Worm (Caenorhabditis elegans) whole organism, late embryonic: Measurements from ENCODE around the gene cpf-2.
A peak's percentile ranks its signal among the peaks of the same experiment; 100 is the strongest.
"Not testable (repeated sequence)": the region's sequence is repeated elsewhere in the genome, so short reads cannot be mapped to it uniquely, and the experiment has no call there.

Experiments used
- C08G9.2 ChIP-seq: sonication (generic microtip); optimal IDR thresholded peaks from 2 replicates; lab custom pipeline; 2016; ENCODE audit warnings: mild to moderate bottlenecking, missing genetic modification characterization, moderate library complexity, missing compliant biosample characterization
- F13H6.1 ChIP-seq: sonication (generic microtip); optimal IDR thresholded peaks from 2 replicates; lab custom pipeline; 2016; ENCODE audit warnings: missing genetic modification characterization, missing compliant biosample characterization
- K02D7.2 ChIP-seq: sonication (generic microtip); optimal IDR thresholded peaks from 2 replicates; lab custom pipeline; 2017; ENCODE audit warnings: mild to moderate bottlenecking, missing genetic modification characterization, missing compliant biosample characterization
- Y22D7AL.16 ChIP-seq: sonication (generic microtip); optimal IDR thresholded peaks from 2 replicates; lab custom pipeline; 2016; ENCODE audit warnings: missing genetic modification characterization, missing compliant biosample characterization
- ama-1 ChIP-seq: fragments of 150-350 bp; optimal IDR thresholded peaks from 2 replicates; lab custom pipeline; 2014
- ceh-18 ChIP-seq: sonication (generic microtip); optimal IDR thresholded peaks from 2 replicates; lab custom pipeline; 2016; ENCODE audit warnings: missing genetic modification characterization, missing compliant biosample characterization
- ceh-2 ChIP-seq: sonication (generic microtip); optimal IDR thresholded peaks from 2 replicates; lab custom pipeline; 2016; ENCODE audit warnings: missing genotype, missing genetic modification characterization, missing compliant biosample characterization
- ceh-24 ChIP-seq: sonication (generic microtip); optimal IDR thresholded peaks from 2 replicates; lab custom pipeline; 2016; ENCODE audit warnings: mild to moderate bottlenecking, missing genetic modification characterization, missing compliant biosample characterization
- ceh-30 ChIP-seq: fragments of 150-350 bp; optimal IDR thresholded peaks from 2 replicates; lab custom pipeline; 2014; ENCODE audit warnings: missing biosample characterization, missing genetic modification characterization
- ceh-34 ChIP-seq: sonication (generic microtip); optimal IDR thresholded peaks from 2 replicates; lab custom pipeline; 2016; ENCODE audit warnings: mild to moderate bottlenecking, missing genetic modification characterization, missing compliant biosample characterization
- ceh-45 ChIP-seq: fragments of 200-800 bp; sonication (Bioruptor generic); IDR thresholded peaks from 2 replicates; pipeline ENCODE4 v1.3.6; 2022; ENCODE audit warnings: missing genetic modification reagents, missing genetic modification characterization, missing compliant biosample characterization
- ceh-48 ChIP-seq: sonication (generic microtip); optimal IDR thresholded peaks from 2 replicates; lab custom pipeline; 2016; ENCODE audit warnings: missing genetic modification characterization, inconsistent platforms, missing compliant biosample characterization
- dve-1 ChIP-seq: sonication (generic microtip); optimal IDR thresholded peaks from 2 replicates; lab custom pipeline; 2017; ENCODE audit warnings: antibody characterized with exemption, mild to moderate bottlenecking, missing genetic modification characterization, missing compliant biosample characterization
- elt-2 ChIP-seq: sonication (generic microtip); optimal IDR thresholded peaks from 2 replicates; lab custom pipeline; 2016; ENCODE audit warnings: missing genetic modification reagents, missing genetic modification characterization, missing compliant biosample characterization
- eyg-1 ChIP-seq: sonication (generic microtip); optimal IDR thresholded peaks from 2 replicates; lab custom pipeline; 2016; ENCODE audit warnings: missing genotype, missing genetic modification characterization, missing compliant biosample characterization
- fkh-10 ChIP-seq: fragments of 150-350 bp; optimal IDR thresholded peaks from 2 replicates; lab custom pipeline; 2014; ENCODE audit warnings: missing biosample characterization, missing genetic modification reagents, missing genetic modification characterization
- gmeb-2 ChIP-seq: sonication (generic microtip); optimal IDR thresholded peaks from 2 replicates; lab custom pipeline; 2016; ENCODE audit warnings: missing genetic modification characterization, inconsistent platforms, missing compliant biosample characterization
- hlh-13 ChIP-seq: fragments of 200-800 bp; sonication (Bioruptor generic); optimal IDR thresholded peaks from 2 replicates; lab custom pipeline; 2018; ENCODE audit warnings: mild to moderate bottlenecking, missing genetic modification characterization, missing compliant biosample characterization
- hlh-6 ChIP-seq: sonication (generic microtip); optimal IDR thresholded peaks from 2 replicates; lab custom pipeline; 2016; ENCODE audit warnings: missing genotype, missing genetic modification characterization, missing compliant biosample characterization
- hlh-8 ChIP-seq: sonication (generic microtip); optimal IDR thresholded peaks from 2 replicates; lab custom pipeline; 2016; ENCODE audit warnings: missing genotype, missing genetic modification characterization, missing compliant biosample characterization
- lin-11 ChIP-seq: fragments of 200-800 bp; sonication (Bioruptor generic); optimal IDR thresholded peaks from 2 replicates; lab custom pipeline; 2018; ENCODE audit warnings: mild to moderate bottlenecking, missing genetic modification characterization, missing compliant biosample characterization
- madf-2 ChIP-seq: sonication (generic microtip); optimal IDR thresholded peaks from 2 replicates; lab custom pipeline; 2017; ENCODE audit warnings: missing genetic modification characterization, missing compliant biosample characterization
- mec-3 ChIP-seq: sonication (generic microtip); optimal IDR thresholded peaks from 2 replicates; lab custom pipeline; 2016; ENCODE audit warnings: borderline replicate concordance, missing genetic modification characterization, missing compliant biosample characterization
- nfya-1 ChIP-seq: sonication (generic microtip); optimal IDR thresholded peaks from 2 replicates; lab custom pipeline; 2017; ENCODE audit warnings: missing genetic modification characterization, mild to moderate bottlenecking, missing compliant biosample characterization, antibody characterized with exemption, moderate library complexity
- nhr-11 ChIP-seq: fragments of 150-350 bp; optimal IDR thresholded peaks from 2 replicates; lab custom pipeline; 2014; ENCODE audit warnings: missing biosample characterization, missing genetic modification characterization
- npax-4 ChIP-seq: sonication (generic microtip); optimal IDR thresholded peaks from 2 replicates; lab custom pipeline; 2016; ENCODE audit warnings: missing genetic modification characterization, missing compliant biosample characterization
- odd-2 ChIP-seq: sonication (generic microtip); optimal IDR thresholded peaks from 2 replicates; lab custom pipeline; 2017; ENCODE audit warnings: antibody characterized with exemption, mild to moderate bottlenecking, missing genetic modification characterization, missing compliant biosample characterization
- pag-3 ChIP-seq: sonication (generic microtip); optimal IDR thresholded peaks from 2 replicates; lab custom pipeline; 2016; ENCODE audit warnings: missing compliant biosample characterization, missing genetic modification characterization, borderline replicate concordance
- pat-9 ChIP-seq: fragments of 200-800 bp; sonication (Bioruptor generic); optimal IDR thresholded peaks from 2 replicates; lab custom pipeline; 2018; ENCODE audit warnings: mild to moderate bottlenecking, missing genetic modification characterization, moderate library complexity, missing compliant biosample characterization
- pha-2 ChIP-seq: sonication (generic microtip); optimal IDR thresholded peaks from 2 replicates; lab custom pipeline; 2017; ENCODE audit warnings: mild to moderate bottlenecking, missing genetic modification characterization, missing compliant biosample characterization
- pha-4 ChIP-seq: fragments of 150-350 bp; optimal IDR thresholded peaks from 2 replicates; lab custom pipeline; 2018; ENCODE audit warnings: missing biosample characterization, missing genetic modification reagents, missing genetic modification characterization
- pros-1 ChIP-seq: fragments of 150-350 bp; optimal IDR thresholded peaks from 2 replicates; lab custom pipeline; 2014; ENCODE audit warnings: missing biosample characterization, missing genetic modification reagents, missing genetic modification characterization
- ref-2 ChIP-seq: sonication (generic microtip); optimal IDR thresholded peaks from 2 replicates; lab custom pipeline; 2016; ENCODE audit warnings: missing genetic modification characterization, missing compliant biosample characterization
- rnt-1 ChIP-seq: sonication (generic microtip); optimal IDR thresholded peaks from 2 replicates; lab custom pipeline; 2016; ENCODE audit warnings: missing genetic modification characterization, missing compliant biosample characterization
- sox-2 ChIP-seq: fragments of 200-800 bp; sonication (Bioruptor generic); IDR thresholded peaks from 2 replicates; pipeline ENCODE4 v1.3.6; 2022; ENCODE audit warnings: missing genetic modification reagents, missing genetic modification characterization, missing compliant biosample characterization
- syd-9 ChIP-seq: sonication (generic microtip); optimal IDR thresholded peaks from 2 replicates; lab custom pipeline; 2016; ENCODE audit warnings: mild to moderate bottlenecking, missing genetic modification characterization, moderate library complexity, missing compliant biosample characterization
- tbx-7 ChIP-seq: sonication (generic microtip); optimal IDR thresholded peaks from 2 replicates; lab custom pipeline; 2016; ENCODE audit warnings: missing genotype, missing genetic modification characterization, missing compliant biosample characterization
- ttx-3 ChIP-seq: sonication (generic microtip); optimal IDR thresholded peaks from 2 replicates; lab custom pipeline; 2016; ENCODE audit warnings: missing genetic modification reagents, missing genetic modification characterization, missing compliant biosample characterization
- unc-3 ChIP-seq, 2 experiments: fragments of 200-800 bp in 1 of 2; sonication (Bioruptor generic) in 1 of 2; sonication (generic microtip) in 1 of 2; conservative IDR thresholded peaks in 1 of 2; optimal IDR thresholded peaks in 1 of 2; 2 replicates each; pipeline versions ENCODE4 v1.3.6 to Lab custom; 2016 to 2022; ENCODE audit warnings: missing compliant biosample characterization in 2 of 2, missing genetic modification characterization in 2 of 2, missing genetic modification reagents in 1 of 2
- zip-5 ChIP-seq: sonication (generic microtip); optimal IDR thresholded peaks from 2 replicates; lab custom pipeline; 2016; ENCODE audit warnings: missing genetic modification characterization, missing compliant biosample characterization
- ztf-16 ChIP-seq: sonication (generic microtip); optimal IDR thresholded peaks from 2 replicates; lab custom pipeline; 2017; ENCODE audit warnings: missing genetic modification characterization, missing compliant biosample characterization

The cpf-2 gene

ce11 chrIII:13254178-13254725 is 14.4 kb downstream of the cpf-2 start, which contains the start of gene F56A8.9:
Gene F56A8.9 (plus strand): TSS chrIII:13254675.
- TF ChIP-seq pha-4 (no peak), C08G9.2 (tag; lab: Kevin White, UChicago) (no peak), mec-3 (tag; lab: Kevin White, UChicago) (no peak), ceh-24 (tag; lab: Kevin White, UChicago) (no peak), npax-4 (tag; lab: Kevin White, UChicago) (no peak), Y22D7AL.16 (no peak), unc-3 (GFP tag; conservative IDR thresholded peaks at IDR 0.05; lab: Robert Waterston, UW) (no peak), unc-3 (tag; optimal IDR thresholded peaks at IDR 0.05; lab: Kevin White, UChicago) (no peak), pag-3 (tag; lab: Kevin White, UChicago) (no peak), pros-1 (tag; lab: Kevin White, UChicago) (no peak), tbx-7 (tag; lab: Kevin White, UChicago) (no peak), nhr-11 (tag; lab: Kevin White, UChicago) (no peak), elt-2 (tag; lab: Kevin White, UChicago) (no peak)
- TF ChIP-seq, all 69 proteins: peak for 0

ce11 chrIII:13246265-13246664 is 22.4 kb downstream of the cpf-2 start, which contains the start of gene anoh-1:
Gene anoh-1 (plus strand): TSS chrIII:13246565.
- TF ChIP-seq ceh-45 (GFP tag; lab: Robert Waterston, UW) (no peak), ceh-48 (tag; lab: Kevin White, UChicago) (no peak), ceh-2 (tag; lab: Kevin White, UChicago) (no peak), sox-2 (GFP tag; lab: Robert Waterston, UW) (no peak), ceh-24 (tag; lab: Kevin White, UChicago) (no peak), Y22D7AL.16 (no peak), eyg-1 (tag; lab: Kevin White, UChicago) (no peak), odd-2 (no peak), mec-3 (tag; lab: Kevin White, UChicago) (no peak), ref-2 (tag; lab: Kevin White, UChicago) (no peak), nhr-11 (tag; lab: Kevin White, UChicago) (no peak), syd-9 (tag; lab: Kevin White, UChicago) (no peak), madf-2 (tag; lab: Kevin White, UChicago) (no peak), lin-11 (no peak)

- not testable (repeated sequence) for TF ChIP-seq unc-3 (GFP tag; conservative IDR thresholded peaks at IDR 0.05; lab: Robert Waterston, UW); unc-3 (tag; optimal IDR thresholded peaks at IDR 0.05; lab: Kevin White, UChicago); ceh-48 (tag; lab: Kevin White, UChicago); fkh-10 (GFP tag; lab: Kevin White, UChicago)
- TF ChIP-seq, all 69 proteins: peak for 0; not testable (repeated sequence) for 69
Measured at ce11 chrIII:13245281-13245680, 23.4 kb downstream of the cpf-2 start, which contains the start of gene Y43F4A.4. Gene Y43F4A.4 (plus strand): TSS chrIII:13245581.

- TF ChIP-seq hlh-13 (GFP tag; lab: Kevin White, UChicago) (peak; percentile 26), ceh-30 (no peak), pag-3 (tag; lab: Kevin White, UChicago) (no peak), tbx-7 (tag; lab: Kevin White, UChicago) (no peak), nhr-11 (tag; lab: Kevin White, UChicago) (no peak), ref-2 (tag; lab: Kevin White, UChicago) (peak; percentile 24), ceh-18 (tag; lab: Kevin White, UChicago) (no peak), elt-2 (tag; lab: Kevin White, UChicago) (peak; percentile 64), pha-4 (no peak), ceh-24 (tag; lab: Kevin White, UChicago) (no peak), fkh-10 (GFP tag; lab: Kevin White, UChicago) (no peak), K02D7.2 (tag; lab: Kevin White, UChicago) (peak; percentile 60), madf-2 (tag; lab: Kevin White, UChicago) (no peak), pat-9 (tag; lab: Kevin White, UChicago) (peak; percentile 20), ceh-34 (tag; lab: Kevin White, UChicago) (peak; percentile 49), eyg-1 (tag; lab: Kevin White, UChicago) (no peak), dve-1 (peak; percentile 9), ztf-16 (peak; percentile 26), rnt-1 (tag; lab: Kevin White, UChicago) (peak; percentile 6), nfya-1 (tag; lab: Kevin White, UChicago) (peak; percentile 33), syd-9 (tag; lab: Kevin White, UChicago) (no peak), pha-2 (tag; lab: Kevin White, UChicago) (peak; percentile 3), hlh-8 (tag; lab: Kevin White, UChicago) (no peak), ttx-3 (tag; lab: Kevin White, UChicago) (peak; percentile 31), F13H6.1 (tag; lab: Kevin White, UChicago) (no peak), zip-5 (tag; lab: Kevin White, UChicago) (no peak), Y22D7AL.16 (peak; percentile 24), ama-1 (lab: Kevin White, UChicago) (no peak), C08G9.2 (tag; lab: Kevin White, UChicago) (peak; percentile 31), gmeb-2 (tag; lab: Kevin White, UChicago) (peak; percentile 61), hlh-6 (peak; percentile 25), sox-2 (GFP tag; lab: Robert Waterston, UW) (no peak)
Measured at ce11 chrIII:13225019-13225418, 43.7 kb downstream of the cpf-2 start.
